Worm (Caenorhabditis elegans) whole organism, L3 larva: ENCODE data around the gene srd-3.

Experiments
- R02D3.7 ChIP-seq: fragments of 150-350 bp; optimal IDR thresholded peaks from 2 replicates; lab custom pipeline; 2014; ENCODE audit warnings: missing biosample characterization, missing genetic modification characterization
- aly-2 ChIP-seq: fragments of 150-350 bp; optimal IDR thresholded peaks from 2 replicates; lab custom pipeline; 2014; ENCODE audit warnings: missing biosample characterization, missing genetic modification characterization
- ama-1 ChIP-seq: fragments of 150-350 bp; optimal IDR thresholded peaks from 2 replicates; lab custom pipeline; 2018
- ceh-16 ChIP-seq: sonication (generic microtip); optimal IDR thresholded peaks from 2 replicates; lab custom pipeline; 2017; ENCODE audit warnings: missing biosample characterization, missing genetic modification characterization
- ceh-28 ChIP-seq: fragments of 150-350 bp; optimal IDR thresholded peaks from 2 replicates; lab custom pipeline; 2014; ENCODE audit warnings: missing biosample characterization, missing genetic modification reagents, missing genetic modification characterization
- egl-27 ChIP-seq: sonication (generic microtip); optimal IDR thresholded peaks from 4 replicates; lab custom pipeline; 2017; ENCODE audit warnings: missing biosample characterization, missing genetic modification reagents, missing genetic modification characterization
- elt-2 ChIP-seq: sonication (generic microtip); optimal IDR thresholded peaks from 2 replicates; lab custom pipeline; 2016; ENCODE audit warnings: missing genetic modification reagents, mild to moderate bottlenecking, missing genetic modification characterization, missing compliant biosample characterization
- elt-3 ChIP-seq, 3 experiments: fragments of 150-350 bp in 1 of 3; sonication (generic microtip) in 2 of 3; optimal IDR thresholded peaks; 2 replicates in 2 of 3; 4 replicates in 1 of 3; lab custom pipeline; 2014 to 2017; ENCODE audit warnings: missing biosample characterization in 3 of 3, missing genetic modification characterization in 3 of 3
- hmg-11 ChIP-seq: sonication (generic microtip); optimal IDR thresholded peaks from 2 replicates; lab custom pipeline; 2016; ENCODE audit warnings: missing genetic modification characterization, missing compliant biosample characterization
- jun-1 ChIP-seq: fragments of 150-350 bp; optimal IDR thresholded peaks from 2 replicates; lab custom pipeline; 2014; ENCODE audit warnings: missing biosample characterization, missing genetic modification reagents, missing genetic modification characterization
- lin-15B ChIP-seq: fragments of 150-350 bp; optimal IDR thresholded peaks from 2 replicates; lab custom pipeline; 2014; ENCODE audit warnings: missing biosample characterization, missing genetic modification characterization
- mdl-1 ChIP-seq: fragments of 150-350 bp; optimal IDR thresholded peaks from 2 replicates; lab custom pipeline; 2014; ENCODE audit warnings: missing biosample characterization, missing genetic modification characterization
- nfya-1 ChIP-seq: sonication (generic microtip); optimal IDR thresholded peaks from 2 replicates; lab custom pipeline; 2017; ENCODE audit warnings: missing genetic modification characterization, mild to moderate bottlenecking, missing compliant biosample characterization, antibody characterized with exemption, moderate library complexity; ENCODE audit not compliant: insufficient read depth
- nhr-11 ChIP-seq: fragments of 150-350 bp; optimal IDR thresholded peaks from 2 replicates; lab custom pipeline; 2014; ENCODE audit warnings: missing biosample characterization, missing genetic modification characterization
- nhr-23 ChIP-seq: fragments of 150-350 bp; optimal IDR thresholded peaks from 2 replicates; lab custom pipeline; 2014; ENCODE audit warnings: missing biosample characterization, missing genetic modification reagents, missing genetic modification characterization
- nhr-25 ChIP-seq: sonication (generic microtip); optimal IDR thresholded peaks from 2 replicates; lab custom pipeline; 2017; ENCODE audit warnings: missing biosample characterization, missing genetic modification characterization
- nhr-43 ChIP-seq: sonication (generic microtip); optimal IDR thresholded peaks from 2 replicates; lab custom pipeline; 2016; ENCODE audit warnings: mild to moderate bottlenecking, missing genetic modification characterization, missing compliant biosample characterization; ENCODE audit not compliant: poor library complexity, severe bottlenecking
- nhr-67 ChIP-seq: fragments of 150-350 bp; optimal IDR thresholded peaks from 2 replicates; lab custom pipeline; 2014; ENCODE audit warnings: missing biosample characterization, missing genetic modification characterization
- nhr-76 ChIP-seq: fragments of 150-350 bp; sonication (generic microtip); optimal IDR thresholded peaks from 5 replicates; lab custom pipeline; 2014; ENCODE audit warnings: missing biosample characterization, missing genetic modification characterization
- pha-4 ChIP-seq: fragments of 150-350 bp; optimal IDR thresholded peaks from 2 replicates; lab custom pipeline; 2014; ENCODE audit warnings: missing biosample characterization, missing genetic modification reagents, missing genetic modification characterization
- pqm-1 ChIP-seq: fragments of 150-350 bp; optimal IDR thresholded peaks from 2 replicates; lab custom pipeline; 2017; ENCODE audit warnings: missing biosample characterization, missing genetic modification characterization, inconsistent platforms
- sea-2 ChIP-seq: fragments of 150-350 bp; sonication (generic microtip); optimal IDR thresholded peaks from 4 replicates; lab custom pipeline; 2014; ENCODE audit warnings: missing biosample characterization, missing genetic modification reagents, missing genetic modification characterization
- skn-1 ChIP-seq: fragments of 150-350 bp; optimal IDR thresholded peaks from 2 replicates; lab custom pipeline; 2014; ENCODE audit warnings: missing biosample characterization, missing genetic modification characterization
- snpc-4 ChIP-seq: fragments of 150-350 bp; optimal IDR thresholded peaks from 2 replicates; lab custom pipeline; 2014; ENCODE audit warnings: missing biosample characterization, missing genetic modification characterization
- unc-39 ChIP-seq: sonication (generic microtip); optimal IDR thresholded peaks from 4 replicates; lab custom pipeline; 2017; ENCODE audit warnings: missing biosample characterization, missing genetic modification characterization
- unc-62 ChIP-seq: fragments of 150-350 bp; sonication (generic microtip); optimal IDR thresholded peaks from 4 replicates; lab custom pipeline; 2014; ENCODE audit warnings: missing biosample characterization, missing genetic modification reagents, missing genetic modification characterization
- zag-1 ChIP-seq: fragments of 150-350 bp; optimal IDR thresholded peaks from 2 replicates; lab custom pipeline; 2014; ENCODE audit warnings: missing biosample characterization, missing genetic modification characterization
- ztf-4 ChIP-seq: fragments of 150-350 bp; optimal IDR thresholded peaks from 2 replicates; lab custom pipeline; 2014; ENCODE audit warnings: missing biosample characterization, missing genetic modification characterization

srd-3 gene

ce11 chrII:162182-162581, 33.4 kb upstream of the srd-3 start, which contains the start of gene etr-1:
Gene etr-1, plus strand, starts transcription at chrII:162374.
- TF ChIP-seq elt-2, result peak; percentile 99
- peak; percentile 62 for TF ChIP-seq nhr-23
- no peak for TF ChIP-seq snpc-4 (tag; lab: Kevin White, UChicago)
- no peak for TF ChIP-seq lin-15B (tag; lab: Kevin White, UChicago)
- TF ChIP-seq nhr-67, result no peak
- peak; percentile 35 for TF ChIP-seq ama-1 (lab: Kevin White, UChicago)
- TF ChIP-seq R02D3.7 (tag; lab: Kevin White, UChicago), result peak; percentile 1
- peak; percentile 96 for TF ChIP-seq pqm-1 (tag; lab: Kevin White, UChicago)
- TF ChIP-seq pha-4 (tag; lab: Kevin White, UChicago), result peak; percentile 2
- peak in 2 of 3 experiments; percentile 27 to 94 for TF ChIP-seq elt-3 (tag; optimal IDR thresholded peaks at IDR 0.05; lab: Kevin White, UChicago)
- peak; percentile 41 for TF ChIP-seq ceh-28
- no peak for TF ChIP-seq egl-27 (tag; lab: Kevin White, UChicago)
- peak; percentile 72 for TF ChIP-seq jun-1 (tag; lab: Kevin White, UChicago)

DNA sequence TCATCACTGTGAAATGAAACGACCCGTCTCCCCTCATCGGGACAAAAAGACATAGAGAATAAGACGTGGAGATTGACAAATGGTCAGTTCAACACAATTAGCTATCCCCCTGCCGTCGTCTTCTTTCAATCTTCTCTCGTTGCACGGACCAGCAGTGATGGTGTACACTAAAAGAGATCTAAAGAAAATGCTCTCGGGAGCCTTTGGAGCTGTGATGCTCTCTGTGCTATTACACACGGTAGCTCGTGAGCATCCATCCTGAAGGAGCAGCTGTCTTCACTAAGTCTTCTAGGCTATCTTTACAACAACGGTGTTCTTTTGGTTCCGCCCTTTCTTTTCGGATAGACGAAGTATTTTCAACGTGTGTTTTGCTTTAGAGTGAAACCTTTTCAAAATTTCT, 32.4 kb upstream of the srd-3 start:
- TF ChIP-seq elt-3 (tag; optimal IDR thresholded peaks at IDR 0.05; lab: Kevin White, UChicago), result no peak
- TF ChIP-seq nhr-11 (tag; lab: Kevin White, UChicago), result peak; percentile 3

DNA sequence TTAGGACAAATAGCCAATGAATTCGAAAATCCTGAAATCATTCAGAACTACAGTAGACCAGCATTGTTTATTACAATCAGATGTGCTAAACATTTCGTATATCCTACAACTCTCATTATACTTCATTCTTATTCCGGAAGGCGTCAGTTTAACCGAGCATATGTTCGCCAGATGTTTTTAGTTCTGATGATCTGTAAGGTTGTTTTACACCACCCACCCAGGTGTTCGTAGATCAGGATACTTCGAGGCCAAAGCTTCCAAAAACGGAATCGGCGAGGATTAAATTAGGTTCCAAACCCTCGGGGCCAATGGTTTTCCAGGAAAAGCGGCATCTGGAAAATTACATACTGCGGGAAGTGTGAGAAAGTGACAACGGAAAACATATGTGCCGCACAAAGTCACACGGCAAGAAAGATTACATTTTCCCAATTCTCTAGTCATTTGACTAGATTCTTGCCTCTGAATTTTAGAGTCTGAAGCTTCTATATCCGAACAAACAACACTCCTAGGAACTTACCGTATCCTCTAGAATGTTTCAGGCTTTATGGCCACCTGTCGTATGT, 31.8 kb upstream of the srd-3 start:
- peak; percentile 54 for TF ChIP-seq nhr-11 (tag; lab: Kevin White, UChicago)
- TF ChIP-seq nhr-67, result no peak

DNA sequence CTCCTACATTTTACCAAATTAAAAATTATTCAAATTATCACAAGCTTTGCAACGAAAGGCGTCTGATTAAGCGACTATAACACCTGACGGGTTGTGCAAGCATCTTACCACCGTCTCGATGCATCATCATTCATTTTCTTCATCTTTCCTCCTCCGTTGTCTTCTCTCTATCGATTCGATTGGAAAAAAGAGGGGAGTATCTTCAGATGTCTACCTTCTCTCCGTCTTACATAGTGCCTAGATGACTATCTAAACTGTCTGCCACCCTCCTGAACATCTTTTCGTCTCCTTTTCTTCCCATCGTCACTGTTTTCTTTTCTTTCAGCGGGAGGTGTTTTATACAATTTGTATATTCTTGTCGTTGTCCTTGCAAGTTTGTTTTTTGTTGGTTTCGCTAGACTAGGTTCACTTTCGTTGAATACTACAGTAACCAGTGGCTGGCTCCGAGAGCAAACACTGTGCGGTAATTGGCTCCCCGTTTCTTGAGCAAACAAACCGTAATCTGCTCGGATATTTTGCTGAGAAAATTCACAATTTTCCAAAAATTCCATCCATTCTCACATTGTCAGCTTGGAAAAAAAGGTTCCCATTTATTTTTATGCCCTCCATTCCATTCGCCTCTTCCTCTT, 30.6 kb upstream of the srd-3 start:
- TF ChIP-seq pqm-1 (tag; lab: Kevin White, UChicago) (peak; percentile 60), nhr-23 (peak; percentile 53), ama-1 (lab: Kevin White, UChicago) (no peak), nfya-1 (tag; lab: Kevin White, UChicago) (peak; percentile 49), R02D3.7 (tag; lab: Kevin White, UChicago) (no peak), nhr-76 (tag; lab: Kevin White, UChicago) (no peak), zag-1 (tag; lab: Kevin White, UChicago) (no peak), unc-62 (GFP tag; lab: Kevin White, UChicago) (no peak), nhr-11 (tag; lab: Kevin White, UChicago) (no peak), aly-2 (no peak), hmg-11 (peak; percentile 3), mdl-1 (no peak), elt-2 (peak; percentile 54), sea-2 (GFP tag; lab: Kevin White, UChicago) (no peak), ztf-4 (no peak), unc-39 (tag; lab: Kevin White, UChicago) (no peak), pha-4 (tag; lab: Kevin White, UChicago) (peak; percentile 48), skn-1 (tag; lab: Kevin White, UChicago) (no peak), egl-27 (tag; lab: Kevin White, UChicago) (no peak), nhr-67 (no peak), nhr-43 (no peak), ceh-28 (peak; percentile 79), nhr-25 (tag; lab: Kevin White, UChicago) (peak; percentile 58)

ce11 chrII:158004-158731, 29.3 kb upstream of the srd-3 start:
- TF ChIP-seq ceh-16 (no peak), nhr-23 (peak; percentile 86)

DNA sequence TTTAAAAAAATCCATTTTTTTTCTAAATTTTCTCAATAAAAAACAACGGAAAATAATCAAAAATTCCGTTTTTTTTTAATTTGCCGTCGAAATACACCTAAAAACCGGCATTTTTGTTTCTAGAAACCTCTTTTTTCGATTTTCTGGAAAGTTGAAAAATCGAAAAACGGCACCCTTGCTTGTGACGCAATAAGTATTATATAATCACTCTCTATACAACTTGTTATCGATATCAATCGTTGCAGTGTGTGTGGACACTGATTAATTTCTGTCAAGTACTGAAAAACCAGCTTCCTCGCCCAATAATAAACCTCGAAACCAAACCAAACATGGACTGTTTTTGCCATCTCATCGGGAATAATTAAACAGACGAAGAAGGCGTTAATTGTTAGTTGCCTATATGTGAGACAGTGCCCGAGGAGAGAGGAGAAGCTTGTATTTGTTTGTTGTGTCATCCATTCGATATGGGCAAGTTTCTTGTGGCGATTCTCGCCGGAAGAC, 28.2 kb upstream of the srd-3 start:
- TF ChIP-seq elt-2 (peak; percentile 19), pqm-1 (tag; lab: Kevin White, UChicago) (peak; percentile 16), nhr-76 (tag; lab: Kevin White, UChicago) (no peak)
